Fruit fly (Drosophila melanogaster): Measurements from ENCODE around the gene CG15385.

Gene CG15385

dm6 chr2L:2193357-2193780 lies 19.0 kb downstream of the CG15385 start (continued):
- TF ChIP-seq mirr (GFP tag; optimal IDR thresholded peaks at IDR 0.05) (peak; percentile 79), Dip3 (GFP tag; optimal IDR thresholded peaks at IDR 0.05) (no peak), CG11504 (tag; optimal IDR thresholded peaks at IDR 0.05) (peak; percentile 35), Spps (tag; optimal IDR thresholded peaks at IDR 0.05) (no peak), Ssrp (tag; optimal IDR thresholded peaks at IDR 0.05) (no peak), eyg (GFP tag; optimal IDR thresholded peaks at IDR 0.05) (no peak), dati (GFP tag; IDR thresholded peaks at IDR 0.05) (no peak), CG2889 (GFP tag; IDR thresholded peaks at IDR 0.05) (no peak), twi (tag; optimal IDR thresholded peaks at IDR 0.05) (peak; percentile 26), CG5953 (GFP tag; IDR thresholded peaks at IDR 0.05) (no peak), Hand (GFP tag; optimal IDR thresholded peaks at IDR 0.05) (no peak), ATbp (GFP tag; optimal IDR thresholded peaks at IDR 0.05) (no peak), ro (GFP tag; IDR thresholded peaks at IDR 0.05) (no peak), CG3163 (GFP tag; optimal IDR thresholded peaks at IDR 0.05) (peak; percentile 35), ato (GFP tag; IDR thresholded peaks at IDR 0.05; ENCODE audit: partially characterized antibody) (no peak), lola (GFP tag; optimal IDR thresholded peaks at IDR 0.05) (no peak), jing (GFP tag; optimal IDR thresholded peaks at IDR 0.05) (no peak), BEAF-32 (GFP tag; optimal IDR thresholded peaks at IDR 0.05) (peak; percentile 59), emc (GFP tag; optimal IDR thresholded peaks at IDR 0.05) (no peak), CG3995 (GFP tag; optimal IDR thresholded peaks at IDR 0.05) (peak; percentile 89), gem (tag; optimal IDR thresholded peaks at IDR 0.05) (no peak), CG14860 (GFP tag; IDR thresholded peaks at IDR 0.05; ENCODE audit: partially characterized antibody) (no peak), Lpt (GFP tag; optimal IDR thresholded peaks at IDR 0.05) (no peak), CG10267 (tag; optimal IDR thresholded peaks at IDR 0.05) (no peak), Lhr (GFP tag; optimal IDR thresholded peaks at IDR 0.05) (peak; percentile 100), Stat92E (GFP tag; optimal IDR thresholded peaks at IDR 0.05) (peak in 1 of 3 experiments; percentile 89), yki (optimal IDR thresholded peaks at IDR 0.05) (no peak), zf30C (GFP tag; optimal IDR thresholded peaks at IDR 0.05) (peak; percentile 59), jumu (GFP tag; optimal IDR thresholded peaks at IDR 0.05) (no peak), toy (GFP tag; IDR thresholded peaks at IDR 0.05) (no peak), CG4820 (GFP tag; optimal IDR thresholded peaks at IDR 0.05) (no peak), CG15269 (tag; optimal IDR thresholded peaks at IDR 0.05) (peak; percentile 49), CG10147 (GFP tag; optimal IDR thresholded peaks at IDR 0.05) (no peak), CG2116 (GFP tag; optimal IDR thresholded peaks at IDR 0.05) (peak; percentile 99), CG31388 (GFP tag; optimal IDR thresholded peaks at IDR 0.05) (peak; percentile 17), ken (GFP tag; IDR thresholded peaks at IDR 0.05) (no peak), ERR (GFP tag; optimal IDR thresholded peaks at IDR 0.05) (peak; percentile 60), sens-2 (GFP tag; IDR thresholded peaks at IDR 0.05) (no peak), fd96Cb (tag; optimal IDR thresholded peaks at IDR 0.05) (no peak), ci (GFP tag; IDR thresholded peaks at IDR 0.05) (no peak), Rx (GFP tag; IDR thresholded peaks at IDR 0.05) (no peak), sug (tag; optimal IDR thresholded peaks at IDR 0.05) (peak; percentile 82), CG11695 (GFP tag; IDR thresholded peaks at IDR 0.05) (no peak), CG9797 (GFP tag; optimal IDR thresholded peaks at IDR 0.05) (peak; percentile 17), CG13424 (tag; optimal IDR thresholded peaks at IDR 0.05) (peak; percentile 5), CG15514 (GFP tag; optimal IDR thresholded peaks at IDR 0.05) (peak; percentile 91), gfzf (GFP tag; optimal IDR thresholded peaks at IDR 0.05) (peak; percentile 57), CG2875 (GFP tag; optimal IDR thresholded peaks at IDR 0.05) (peak; percentile 40), exex (tag; optimal IDR thresholded peaks at IDR 0.05) (peak; percentile 9), Doc2 (GFP tag; IDR thresholded peaks at IDR 0.05) (no peak), CG14710 (tag; optimal IDR thresholded peaks at IDR 0.05) (peak; percentile 36)
